Worm (Caenorhabditis elegans) whole organism, L4 larva: ENCODE measurements around the gene fkb-4.

Source experiments
- F10B5.3 ChIP-seq: sonication (generic microtip); optimal IDR thresholded peaks from 2 replicates; lab custom pipeline; 2016; ENCODE audit warnings: mild to moderate bottlenecking, missing genetic modification characterization, missing compliant biosample characterization
- F37D6.2 ChIP-seq: sonication (generic microtip); optimal IDR thresholded peaks from 2 replicates; lab custom pipeline; 2016; ENCODE audit warnings: mild to moderate bottlenecking, missing genetic modification characterization, missing compliant biosample characterization
- R02D3.7 ChIP-seq: fragments of 150-350 bp; sonication (generic microtip); optimal IDR thresholded peaks from 3 replicates; lab custom pipeline; 2014; ENCODE audit warnings: missing biosample characterization, missing genetic modification characterization
- T20F7.1 ChIP-seq: fragments of 200-800 bp; sonication (Bioruptor generic); optimal IDR thresholded peaks from 2 replicates; lab custom pipeline; 2018; ENCODE audit warnings: mild to moderate bottlenecking, missing genetic modification characterization, missing compliant biosample characterization
- Y105C5A.15 ChIP-seq: fragments of 200-800 bp; sonication (Bioruptor generic); IDR thresholded peaks from 2 replicates; pipeline ENCODE4 v1.3.6; 2022; ENCODE audit warnings: missing genetic modification characterization, missing compliant biosample characterization
- Y48G9A.11 ChIP-seq: fragments of 200-800 bp; sonication (Bioruptor generic); IDR thresholded peaks from 2 replicates; pipeline ENCODE4 v1.3.6; 2022; ENCODE audit warnings: missing genetic modification reagents, missing genetic modification characterization, missing compliant biosample characterization
- Y5F2A.4 ChIP-seq: fragments of 200-800 bp; sonication (Bioruptor generic); optimal IDR thresholded peaks from 2 replicates; lab custom pipeline; 2018; ENCODE audit warnings: mild to moderate bottlenecking, missing genetic modification characterization, missing compliant biosample characterization
- Y75B8A.6 ChIP-seq: fragments of 200-800 bp; sonication (Bioruptor generic); IDR thresholded peaks from 2 replicates; pipeline ENCODE4 v1.3.6; 2022; ENCODE audit warnings: missing genetic modification reagents, missing genetic modification characterization, missing compliant biosample characterization
- ZK546.5 ChIP-seq, 2 experiments: sonication (generic microtip); optimal IDR thresholded peaks; 2 replicates each; lab custom pipeline; 2017; ENCODE audit warnings: missing biosample characterization in 2 of 2, missing genetic modification characterization in 2 of 2
- aha-1 ChIP-seq: fragments of 150-350 bp; peaks from one replicate; lab custom pipeline; 2014; ENCODE audit warnings: missing biosample characterization, missing genetic modification characterization
- aly-2 ChIP-seq: sonication (generic microtip); optimal IDR thresholded peaks from 2 replicates; lab custom pipeline; 2018; ENCODE audit warnings: missing biosample characterization, missing genetic modification characterization
- arid-1 ChIP-seq: fragments of 200-800 bp; sonication (Bioruptor generic); conservative IDR thresholded peaks from 2 replicates; pipeline ENCODE4 v1.3.6; 2022; ENCODE audit warnings: missing genetic modification reagents, missing genetic modification characterization, missing compliant biosample characterization
- attf-4 ChIP-seq: sonication (generic microtip); optimal IDR thresholded peaks from 3 replicates; lab custom pipeline; 2017; ENCODE audit warnings: missing biosample characterization, missing genetic modification characterization
- ces-1 ChIP-seq: fragments of 150-350 bp; sonication (generic microtip); optimal IDR thresholded peaks from 4 replicates; lab custom pipeline; 2014; ENCODE audit warnings: missing biosample characterization, missing genetic modification reagents, missing genetic modification characterization
- cey-2 ChIP-seq: sonication (generic microtip); optimal IDR thresholded peaks from 3 replicates; lab custom pipeline; 2017; ENCODE audit warnings: missing genetic modification characterization, mild to moderate bottlenecking, missing compliant biosample characterization, antibody characterized with exemption, borderline replicate concordance; ENCODE audit not compliant: insufficient read depth
- daf-16 ChIP-seq, 3 experiments: sonication (generic microtip); optimal IDR thresholded peaks; 2 replicates each; lab custom pipeline; 2016 to 2017; ENCODE audit warnings: missing genetic modification characterization in 3 of 3, missing genetic modification reagents in 3 of 3, mild to moderate bottlenecking in 2 of 3, missing compliant biosample characterization in 2 of 3, missing biosample characterization in 1 of 3, moderate library complexity in 1 of 3
- dmd-6 ChIP-seq: fragments of 200-800 bp; sonication (Bioruptor generic); IDR thresholded peaks from 2 replicates; pipeline ENCODE4 v1.3.6; 2022; ENCODE audit warnings: missing genetic modification reagents, missing genetic modification characterization, missing compliant biosample characterization
- dpl-1 ChIP-seq: fragments of 150-350 bp; optimal IDR thresholded peaks from 2 replicates; lab custom pipeline; 2014; ENCODE audit warnings: missing biosample characterization, missing genetic modification reagents, missing genetic modification characterization
- duxl-1 ChIP-seq: sonication (generic microtip); optimal IDR thresholded peaks from 2 replicates; lab custom pipeline; 2016; ENCODE audit warnings: mild to moderate bottlenecking, missing genetic modification characterization, moderate library complexity, missing compliant biosample characterization; ENCODE audit not compliant: poor library complexity
- egl-27 ChIP-seq: sonication (generic microtip); optimal IDR thresholded peaks from 3 replicates; lab custom pipeline; 2017; ENCODE audit warnings: missing biosample characterization, missing genetic modification reagents, missing genetic modification characterization
- egl-43 ChIP-seq: fragments of 200-800 bp; sonication (Bioruptor generic); IDR thresholded peaks from 2 replicates; pipeline ENCODE4 v1.3.6; 2022; ENCODE audit warnings: missing genetic modification reagents, missing genetic modification characterization, missing compliant biosample characterization
- fkh-10 ChIP-seq: fragments of 150-350 bp; optimal IDR thresholded peaks from 2 replicates; lab custom pipeline; 2014; ENCODE audit warnings: missing biosample characterization, missing genetic modification reagents, missing genetic modification characterization
- fos-1 ChIP-seq: fragments of 150-350 bp; optimal IDR thresholded peaks from 2 replicates; lab custom pipeline; 2014; ENCODE audit warnings: missing biosample characterization, missing genetic modification characterization
- hlh-11 ChIP-seq: fragments of 200-800 bp; sonication (Bioruptor generic); optimal IDR thresholded peaks from 2 replicates; lab custom pipeline; 2018; ENCODE audit warnings: mild to moderate bottlenecking, missing genetic modification characterization, missing compliant biosample characterization
- hmg-1.1 ChIP-seq: fragments of 200-800 bp; sonication (Bioruptor generic); IDR thresholded peaks from 2 replicates; pipeline ENCODE4 v1.3.6; 2022; ENCODE audit warnings: missing genetic modification reagents, missing genetic modification characterization, missing compliant biosample characterization
- lin-1 ChIP-seq: fragments of 200-800 bp; sonication (Bioruptor generic); IDR thresholded peaks from 2 replicates; pipeline ENCODE4 v1.3.6; 2022; ENCODE audit warnings: missing genetic modification reagents, missing genetic modification characterization, missing compliant biosample characterization
- lin-29 ChIP-seq: fragments of 200-800 bp; sonication (Bioruptor generic); IDR thresholded peaks from 2 replicates; pipeline ENCODE4 v1.3.6; 2022; ENCODE audit warnings: missing genetic modification reagents, missing genetic modification characterization, missing compliant biosample characterization
- lsy-2 ChIP-seq, 2 experiments: fragments of 150-350 bp in 1 of 2; sonication (generic microtip) in 1 of 2; optimal IDR thresholded peaks; 2 replicates each; lab custom pipeline; 2014 to 2017; ENCODE audit warnings: missing biosample characterization in 2 of 2, missing genetic modification characterization in 2 of 2
- madf-5 ChIP-seq, 2 experiments: fragments of 200-800 bp; sonication (Bioruptor generic); IDR thresholded peaks; 2 replicates each; pipeline ENCODE4 v1.3.6; 2022; ENCODE audit warnings: missing compliant biosample characterization in 2 of 2, missing genetic modification characterization in 2 of 2
- madf-9 ChIP-seq: fragments of 200-800 bp; sonication (Bioruptor generic); conservative IDR thresholded peaks from 2 replicates; pipeline ENCODE4 v1.3.6; 2022; ENCODE audit warnings: missing genetic modification reagents, missing genetic modification characterization, missing compliant biosample characterization
- mdl-1 ChIP-seq, 2 experiments: fragments of 150-350 bp in 1 of 2; sonication (generic microtip) in 1 of 2; optimal IDR thresholded peaks; 2 replicates each; lab custom pipeline; 2014 to 2017; ENCODE audit warnings: missing biosample characterization in 2 of 2, missing genetic modification characterization in 2 of 2
- mdt-29 ChIP-seq: fragments of 200-800 bp; sonication (Bioruptor generic); IDR thresholded peaks from 2 replicates; pipeline ENCODE4 v1.3.6; 2022; ENCODE audit warnings: missing genetic modification reagents, missing genetic modification characterization, missing compliant biosample characterization
- mes-2 ChIP-seq: sonication (generic microtip); optimal IDR thresholded peaks from 2 replicates; lab custom pipeline; 2016; ENCODE audit warnings: missing genotype, mild to moderate bottlenecking, missing genetic modification characterization, missing compliant biosample characterization; ENCODE audit not compliant: poor library complexity, severe bottlenecking
- mxl-2 ChIP-seq: fragments of 200-800 bp; sonication (Bioruptor generic); conservative IDR thresholded peaks from 2 replicates; pipeline ENCODE4 v1.3.6; 2022; ENCODE audit warnings: missing genetic modification reagents, missing genetic modification characterization, missing compliant biosample characterization
- nhr-10 ChIP-seq: fragments of 150-350 bp; optimal IDR thresholded peaks from 2 replicates; lab custom pipeline; 2014; ENCODE audit warnings: missing biosample characterization, missing genetic modification characterization
- nhr-28 ChIP-seq: fragments of 150-350 bp; optimal IDR thresholded peaks from 2 replicates; lab custom pipeline; 2014; ENCODE audit warnings: missing biosample characterization, missing genetic modification characterization
- nhr-41 ChIP-seq: fragments of 200-800 bp; sonication (Bioruptor generic); IDR thresholded peaks from 2 replicates; pipeline ENCODE4 v1.3.6; 2022; ENCODE audit warnings: missing genetic modification reagents, missing genetic modification characterization, missing compliant biosample characterization
- nhr-42 ChIP-seq: fragments of 200-800 bp; sonication (Bioruptor generic); IDR thresholded peaks from 2 replicates; pipeline ENCODE4 v1.3.6; 2022; ENCODE audit warnings: missing genetic modification characterization, missing compliant biosample characterization
- nhr-48 ChIP-seq: sonication (generic microtip); optimal IDR thresholded peaks from 2 replicates; lab custom pipeline; 2016; ENCODE audit warnings: mild to moderate bottlenecking, missing genetic modification characterization, missing compliant biosample characterization
- nhr-77 ChIP-seq: fragments of 150-350 bp; optimal IDR thresholded peaks from 2 replicates; lab custom pipeline; 2014; ENCODE audit warnings: missing biosample characterization, missing genetic modification characterization
- php-3 ChIP-seq: fragments of 200-800 bp; sonication (Bioruptor generic); IDR thresholded peaks from 2 replicates; pipeline ENCODE4 v1.3.6; 2022; ENCODE audit warnings: missing genetic modification reagents, missing genetic modification characterization, missing compliant biosample characterization
- rbr-2 ChIP-seq: sonication (generic microtip); optimal IDR thresholded peaks from 2 replicates; lab custom pipeline; 2016; ENCODE audit warnings: missing genotype, missing genetic modification characterization, missing compliant biosample characterization
- sdz-12 ChIP-seq: fragments of 200-800 bp; sonication (Bioruptor generic); optimal IDR thresholded peaks from 2 replicates; lab custom pipeline; 2018; ENCODE audit warnings: mild to moderate bottlenecking, missing genetic modification characterization, missing compliant biosample characterization
- set-16 ChIP-seq: fragments of 200-800 bp; sonication (Bioruptor generic); IDR thresholded peaks from 2 replicates; pipeline ENCODE4 v1.3.6; 2022; ENCODE audit warnings: missing genetic modification reagents, missing genetic modification characterization, missing compliant biosample characterization
- spr-3 ChIP-seq: fragments of 200-800 bp; sonication (Bioruptor generic); optimal IDR thresholded peaks from 2 replicates; lab custom pipeline; 2018; ENCODE audit warnings: mild to moderate bottlenecking, missing genetic modification characterization, missing compliant biosample characterization
- tra-1 ChIP-seq: fragments of 200-800 bp; sonication (Bioruptor generic); IDR thresholded peaks from 2 replicates; pipeline ENCODE4 v1.3.6; 2022; ENCODE audit warnings: missing genetic modification reagents, missing genetic modification characterization, missing compliant biosample characterization
- unc-130 ChIP-seq: sonication (generic microtip); optimal IDR thresholded peaks from 2 replicates; lab custom pipeline; 2016; ENCODE audit warnings: missing genetic modification reagents, missing genetic modification characterization, missing compliant biosample characterization
- zag-1 ChIP-seq: fragments of 150-350 bp; optimal IDR thresholded peaks from 2 replicates; lab custom pipeline; 2014; ENCODE audit warnings: missing biosample characterization, missing genetic modification characterization
- zfp-2 ChIP-seq: sonication (generic microtip); optimal IDR thresholded peaks from 2 replicates; lab custom pipeline; 2016; ENCODE audit warnings: mild to moderate bottlenecking, missing genetic modification characterization, missing compliant biosample characterization
- zfp-3 ChIP-seq: fragments of 200-800 bp; sonication (Bioruptor generic); conservative IDR thresholded peaks from 2 replicates; pipeline ENCODE4 v1.3.6; 2022; ENCODE audit warnings: missing genetic modification reagents, missing genetic modification characterization, missing compliant biosample characterization

Gene fkb-4

DNA sequence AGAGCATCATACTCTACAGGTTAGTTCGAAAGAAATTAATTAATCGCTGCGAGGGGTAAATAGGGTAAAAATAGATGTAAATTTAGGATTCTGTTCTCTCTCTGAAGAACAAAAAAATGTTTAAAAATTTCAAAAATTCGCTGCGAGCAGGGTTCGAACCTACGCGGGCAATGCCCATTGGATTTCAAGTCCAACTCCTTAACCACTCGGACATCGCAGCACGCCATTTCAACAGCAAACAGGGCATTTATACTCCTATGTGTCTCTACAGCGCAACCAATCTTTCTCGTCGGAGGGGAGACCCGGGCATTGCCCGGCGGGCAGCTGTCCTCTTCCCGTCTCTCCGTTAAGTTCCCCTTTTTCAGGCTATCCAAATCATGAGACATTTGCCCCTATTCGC lies 6.7 kb downstream of the fkb-4 start (continued):
- TF ChIP-seq dmd-6 (peak; percentile 74), lin-1 (GFP tag; lab: Robert Waterston, UW) (peak; percentile 86), php-3 (GFP tag; lab: Robert Waterston, UW) (peak; percentile 55; the same call in 1 of the 2 replicates), attf-4 (no peak), sdz-12 (GFP tag; lab: Kevin White, UChicago) (peak; percentile 91), mes-2 (tag; lab: Kevin White, UChicago) (no peak), fos-1 (tag; lab: Kevin White, UChicago) (no peak), lin-29 (GFP tag; lab: Robert Waterston, UW) (peak; percentile 67), fkh-10 (no peak), hmg-1.1 (GFP tag; lab: Robert Waterston, UW) (peak; percentile 90), duxl-1 (peak; percentile 14), Y48G9A.11 (GFP tag; lab: Robert Waterston, UW) (peak; percentile 85), spr-3 (GFP tag; lab: Kevin White, UChicago) (peak; percentile 72), tra-1 (peak; percentile 84), Y105C5A.15 (GFP tag; lab: Robert Waterston, UW) (peak; percentile 92), ZK546.5 (tag; optimal IDR thresholded peaks at IDR 0.05; lab: Kevin White, UChicago) (no peak), egl-43 (GFP tag; lab: Robert Waterston, UW) (no peak; the same call in 1 of the 2 replicates), nhr-48 (tag; lab: Kevin White, UChicago) (peak; percentile 0), unc-130 (peak; percentile 57), madf-9 (peak; percentile 88), T20F7.1 (no peak), nhr-41 (GFP tag; lab: Robert Waterston, UW) (no peak; the same call in 1 of the 2 replicates), rbr-2 (peak; percentile 59), ces-1 (GFP tag; lab: Kevin White, UChicago) (no peak), nhr-77 (tag; lab: Kevin White, UChicago) (no peak), F37D6.2 (tag; lab: Kevin White, UChicago) (peak; percentile 6), F10B5.3 (tag; lab: Kevin White, UChicago) (peak; percentile 45), madf-5 (GFP tag; IDR thresholded peaks at IDR 0.05; lab: Robert Waterston, UW) (peak in 1 of 2 experiments; percentile 92; a peak in 2 of 4 replicates), dpl-1 (GFP tag; lab: Kevin White, UChicago) (peak; percentile 18), aly-2 (tag; lab: Kevin White, UChicago) (no peak), R02D3.7 (tag; lab: Kevin White, UChicago) (no peak), nhr-10 (tag; lab: Kevin White, UChicago) (no peak), zfp-3 (GFP tag; lab: Robert Waterston, UW) (peak; percentile 67), zag-1 (tag; lab: Kevin White, UChicago) (no peak), cey-2 (tag; lab: Kevin White, UChicago) (no peak), set-16 (GFP tag; lab: Robert Waterston, UW) (no peak), Y75B8A.6 (GFP tag; lab: Robert Waterston, UW) (peak; percentile 55; the same call in 1 of the 2 replicates), Y5F2A.4 (GFP tag; lab: Kevin White, UChicago) (peak; percentile 15), daf-16 (GFP tag; optimal IDR thresholded peaks at IDR 0.05; lab: Kevin White, UChicago) (peak; percentile 22 to 62), daf-16 (tag; optimal IDR thresholded peaks at IDR 0.05; lab: Kevin White, UChicago) (no peak), egl-27 (tag; lab: Kevin White, UChicago) (no peak), arid-1 (GFP tag; lab: Robert Waterston, UW) (peak; percentile 91), lsy-2 (tag; optimal IDR thresholded peaks at IDR 0.05; lab: Kevin White, UChicago) (no peak), mdt-29 (GFP tag; lab: Robert Waterston, UW) (0 out of 2 replicates have a peak, but pooled peaks have one; percentile 47), mdl-1 (tag; optimal IDR thresholded peaks at IDR 0.05; lab: Kevin White, UChicago) (no peak), hlh-11 (tag; lab: Kevin White, UChicago) (peak; percentile 56), nhr-42 (GFP tag; lab: Robert Waterston, UW) (no peak), nhr-28 (tag; lab: Kevin White, UChicago) (peak; percentile 21), mxl-2 (GFP tag; lab: Robert Waterston, UW) (no peak; the same call in 1 of the 2 replicates), zfp-2 (tag; lab: Kevin White, UChicago) (peak; percentile 28), aha-1 (tag; lab: Kevin White, UChicago) (peak; percentile 82)
